Fruit fly (Drosophila melanogaster): ENCODE results near the gene CG31286.

DNA sequence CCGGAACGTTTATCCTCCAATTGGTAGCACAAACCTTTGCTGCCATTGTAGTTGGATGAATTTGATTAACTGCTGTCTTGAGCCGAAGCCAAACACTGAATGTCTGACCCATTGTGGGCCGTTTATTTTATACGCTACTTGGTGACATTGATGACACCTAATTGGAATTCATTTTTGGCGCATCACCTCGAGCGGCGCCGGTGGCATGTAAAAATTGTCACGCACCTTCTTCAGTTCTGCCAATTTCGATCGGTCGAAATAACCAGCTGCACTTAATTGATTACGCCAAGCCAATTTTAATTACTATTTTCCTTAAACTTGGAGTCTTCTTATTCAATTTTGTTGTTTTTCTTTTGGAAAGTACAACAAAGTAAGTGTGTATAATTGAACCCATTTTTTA is 50.6 kb downstream of the CG31286 start, which contains the start of gene Ccp84Ae:
- TF ChIP-seq jing (GFP tag; optimal IDR thresholded peaks at IDR 0.05) (no peak), CG17802 (tag; optimal IDR thresholded peaks at IDR 0.05) (no peak), CG11696 (GFP tag; IDR thresholded peaks at IDR 0.05) (no peak), pita (GFP tag; optimal IDR thresholded peaks at IDR 0.05) (no peak), CG6272 (GFP tag; IDR thresholded peaks at IDR 0.05) (no peak), Sox102F (GFP tag; optimal IDR thresholded peaks at IDR 0.05) (no peak), psq (GFP tag; optimal IDR thresholded peaks at IDR 0.05) (no peak), abd-A (tag; optimal IDR thresholded peaks at IDR 0.05) (no peak), Ssrp (tag; optimal IDR thresholded peaks at IDR 0.05) (no peak)

Measured in whole organism, embryonic.